Worm (Caenorhabditis elegans): ENCODE measurements around the gene aly-2.

DNA sequence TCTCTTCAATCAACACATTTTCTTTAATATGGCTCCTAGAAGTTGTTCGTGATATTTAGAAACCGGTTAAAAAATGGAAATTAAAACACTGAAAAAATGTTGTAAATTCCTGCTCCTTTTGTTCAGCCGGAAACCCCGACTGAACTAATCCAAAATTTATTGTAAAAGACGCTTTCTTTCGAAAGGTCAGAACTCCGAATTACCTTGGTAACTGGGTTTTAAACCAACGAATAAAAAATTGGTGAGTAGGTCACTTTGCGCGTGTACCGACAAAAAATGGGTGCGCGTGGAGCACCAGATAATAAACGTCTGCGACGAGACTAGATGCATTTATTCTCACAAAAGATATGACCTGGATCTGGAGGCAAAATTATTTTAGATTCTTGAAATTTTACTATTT, 16.7 kb upstream of the aly-2 start:
- TF ChIP-seq ama-1 (optimal IDR thresholded peaks at IDR 0.05), result no peak
- no peak for TF ChIP-seq lin-11 (tag; optimal IDR thresholded peaks at IDR 0.05)
- no peak for TF ChIP-seq lsy-2 (tag; optimal IDR thresholded peaks at IDR 0.05)
- no peak for TF ChIP-seq ceh-82 (tag; optimal IDR thresholded peaks at IDR 0.05)
- TF ChIP-seq dmd-4 (tag; optimal IDR thresholded peaks at IDR 0.05), result no peak
- TF ChIP-seq aly-2 (tag; optimal IDR thresholded peaks at IDR 0.05), result no peak
- no peak for TF ChIP-seq unc-62 (GFP tag; optimal IDR thresholded peaks at IDR 0.05)
- no peak for TF ChIP-seq ztf-4 (tag; optimal IDR thresholded peaks at IDR 0.05)
- TF ChIP-seq nhr-237 (tag; optimal IDR thresholded peaks at IDR 0.05), result no peak
